Worm (Caenorhabditis elegans): ENCODE measurements around the gene vps-33.1.

The vps-33.1 gene

DNA sequence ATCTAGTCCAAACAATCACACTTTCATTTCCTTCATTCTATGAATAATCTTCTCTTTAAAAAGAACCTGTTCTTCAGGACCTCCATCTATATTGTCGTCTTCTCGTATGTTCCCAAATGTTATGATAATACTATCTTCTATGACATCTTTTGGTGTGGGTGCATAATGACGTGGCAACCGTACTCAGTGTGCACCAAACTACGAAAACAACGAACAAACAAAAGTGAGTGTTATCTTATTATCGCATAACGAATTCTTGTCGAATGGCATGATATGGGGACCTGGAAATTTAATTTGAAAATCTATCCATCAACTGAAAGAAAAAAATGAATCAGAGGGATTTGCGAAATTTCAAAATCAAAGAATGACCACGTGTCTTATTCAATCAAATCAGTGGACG lies 44.7 kb upstream of the vps-33.1 start:
- no peak for TF ChIP-seq ztf-11 (tag; optimal IDR thresholded peaks at IDR 0.05)
- no peak for TF ChIP-seq daf-16 (GFP tag; optimal IDR thresholded peaks at IDR 0.05)
- TF ChIP-seq daf-16 (tag; optimal IDR thresholded peaks at IDR 0.05): peak; percentile 37
- TF ChIP-seq madf-9 (GFP tag; conservative IDR thresholded peaks at IDR 0.05): no peak
- TF ChIP-seq dmd-8 (GFP tag; IDR thresholded peaks at IDR 0.05): no peak

DNA sequence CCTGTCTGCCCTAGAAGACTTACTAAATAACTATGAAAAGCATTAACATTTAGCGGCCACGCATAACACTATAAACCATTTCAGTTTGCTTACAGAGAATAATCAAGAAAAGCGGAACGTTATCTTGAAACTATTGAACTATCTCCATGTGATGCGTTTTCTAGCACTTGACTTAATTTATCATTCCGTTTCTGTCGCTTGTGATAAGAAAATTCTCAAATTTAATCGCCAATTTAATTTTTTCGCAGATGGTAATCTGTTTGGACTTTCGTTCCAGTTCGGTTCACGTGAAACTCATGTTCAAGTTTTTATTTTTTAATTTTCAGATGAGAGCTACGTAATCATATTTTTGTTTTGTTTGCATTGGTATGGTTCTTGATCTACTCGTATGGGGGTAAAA lies 43.8 kb upstream of the vps-33.1 start:
- TF ChIP-seq aha-1 (tag) (peak; percentile 76), lsy-2 (tag; optimal IDR thresholded peaks at IDR 0.05) (peak in 1 of 2 experiments; percentile 8), T20F7.1 (GFP tag; optimal IDR thresholded peaks at IDR 0.05) (peak; percentile 44), fkh-10 (GFP tag; optimal IDR thresholded peaks at IDR 0.05) (no peak), mdt-29 (GFP tag; IDR thresholded peaks at IDR 0.05) (no peak), ceh-20 (GFP tag; IDR thresholded peaks at IDR 0.05) (peak; percentile 56; the same call in 1 of the 2 replicates), hlh-30 (tag; optimal IDR thresholded peaks at IDR 0.05; ENCODE audit: insufficient read depth) (peak; percentile 78), ztf-11 (tag; optimal IDR thresholded peaks at IDR 0.05) (no peak), ctbp-1 (GFP tag; IDR thresholded peaks at IDR 0.05) (no peak), nhr-77 (tag; optimal IDR thresholded peaks at IDR 0.05) (peak; percentile 65), Y48G9A.11 (GFP tag; IDR thresholded peaks at IDR 0.05) (no peak), daf-8 (GFP tag; IDR thresholded peaks at IDR 0.05) (0 out of 2 replicates have a peak, but pooled peaks have one; percentile 6), daf-16 (GFP tag; optimal IDR thresholded peaks at IDR 0.05) (peak in 1 of 2 experiments; percentile 49), daf-16 (tag; optimal IDR thresholded peaks at IDR 0.05) (peak; percentile 94), nhr-6 (tag; optimal IDR thresholded peaks at IDR 0.05) (no peak), nhr-48 (tag; optimal IDR thresholded peaks at IDR 0.05) (peak; percentile 73), pqm-1 (tag; optimal IDR thresholded peaks at IDR 0.05) (peak; percentile 78), php-3 (GFP tag; IDR thresholded peaks at IDR 0.05) (peak; percentile 77), mxl-2 (GFP tag; conservative IDR thresholded peaks at IDR 0.05) (peak; percentile 87), Y5F2A.4 (GFP tag; optimal IDR thresholded peaks at IDR 0.05) (no peak), dmd-6 (GFP tag; IDR thresholded peaks at IDR 0.05) (peak; percentile 93), daf-12 (tag; optimal IDR thresholded peaks at IDR 0.05) (no peak), hlh-11 (tag; optimal IDR thresholded peaks at IDR 0.05) (peak; percentile 87), lin-1 (GFP tag; IDR thresholded peaks at IDR 0.05) (peak; percentile 33; the same call in 1 of the 2 replicates), nhr-10 (tag; optimal IDR thresholded peaks at IDR 0.05) (no peak), zfp-2 (tag; optimal IDR thresholded peaks at IDR 0.05) (no peak), snpc-1.2 (GFP tag; IDR thresholded peaks at IDR 0.05) (no peak), dve-1 (tag; optimal IDR thresholded peaks at IDR 0.05; ENCODE audit: insufficient read depth) (peak; percentile 94), mdl-1 (tag; optimal IDR thresholded peaks at IDR 0.05) (peak in 1 of 2 experiments; percentile 64), attf-4 (tag; optimal IDR thresholded peaks at IDR 0.05) (no peak), mxl-3 (GFP tag; optimal IDR thresholded peaks at IDR 0.05) (peak; percentile 33), ztf-7 (tag; optimal IDR thresholded peaks at IDR 0.05) (no peak), tra-1 (GFP tag; IDR thresholded peaks at IDR 0.05) (0 out of 2 replicates have a peak, but pooled peaks have one; percentile 41), saeg-2 (GFP tag; IDR thresholded peaks at IDR 0.05) (no peak), Y105C5A.15 (GFP tag; IDR thresholded peaks at IDR 0.05) (no peak), nhr-28 (tag; optimal IDR thresholded peaks at IDR 0.05) (peak; percentile 88), D1046.2 (GFP tag; IDR thresholded peaks at IDR 0.05) (no peak), mes-2 (tag; optimal IDR thresholded peaks at IDR 0.05; ENCODE audit: poor library complexity, severe bottlenecking) (no peak)
